Fruit fly (Drosophila melanogaster): Measurements from ENCODE around the gene beta-PheRS.
A peak's percentile ranks its signal among the peaks of the same experiment; 100 is the strongest.

beta-PheRS gene

DNA sequence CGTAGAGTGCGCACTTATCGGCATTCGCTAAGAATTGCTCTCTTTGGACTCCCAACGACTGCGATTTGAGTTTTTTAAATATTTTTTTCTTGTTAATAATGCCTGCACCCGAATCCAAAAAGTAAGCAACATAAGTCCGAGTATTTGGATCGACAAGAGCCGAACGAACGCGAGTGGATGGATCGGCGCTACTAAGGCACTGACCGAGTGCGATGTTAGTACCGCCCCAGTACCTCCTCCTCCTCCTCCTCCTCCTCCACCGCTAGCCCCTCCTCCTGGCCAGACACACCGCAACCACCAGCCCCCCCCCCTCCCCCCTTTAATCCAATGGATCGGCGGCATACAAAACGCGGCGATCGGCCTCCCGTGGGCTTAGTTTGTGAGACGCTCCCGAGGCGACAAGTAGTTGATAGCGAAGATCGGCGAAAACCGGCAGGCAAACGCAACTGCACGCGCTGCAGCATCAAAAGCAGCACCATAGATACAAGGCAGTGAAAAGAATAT lies 31.2 kb upstream of the beta-PheRS start, which contains the start of gene CG6356 (continued):
- TF ChIP-seq Ptx1 (GFP tag; IDR thresholded peaks at IDR 0.05) = 0 out of 2 replicates have a peak, but pooled peaks have one; percentile 9
- no peak for TF ChIP-seq Hey (tag; optimal IDR thresholded peaks at IDR 0.05)
- TF ChIP-seq CG9215 (GFP tag; IDR thresholded peaks at IDR 0.05) = no peak
- TF ChIP-seq gce (GFP tag; IDR thresholded peaks at IDR 0.05) = no peak
- no peak for TF ChIP-seq Atf3 (GFP tag; optimal IDR thresholded peaks at IDR 0.05)
- peak; percentile 12 for TF ChIP-seq CG34376 (GFP tag; optimal IDR thresholded peaks at IDR 0.05)
- TF ChIP-seq Optix (GFP tag; IDR thresholded peaks at IDR 0.05) = no peak
- peak; percentile 12 for TF ChIP-seq CG6254 (GFP tag; optimal IDR thresholded peaks at IDR 0.05)
- TF ChIP-seq caup (GFP tag; optimal IDR thresholded peaks at IDR 0.05; ENCODE audit: severe bottlenecking) = no peak
- TF ChIP-seq Fer1 (GFP tag; optimal IDR thresholded peaks at IDR 0.05) = no peak
- no peak for TF ChIP-seq CG9876 (GFP tag; optimal IDR thresholded peaks at IDR 0.05)
- no peak for TF ChIP-seq CG6689 (GFP tag; IDR thresholded peaks at IDR 0.05)
- 0 out of 2 replicates have a peak, but pooled peaks have one; percentile 11 for TF ChIP-seq CG16779 (GFP tag; IDR thresholded peaks at IDR 0.05)
- TF ChIP-seq HmgZ (tag; optimal IDR thresholded peaks at IDR 0.05) = no peak
- TF ChIP-seq ase (GFP tag; IDR thresholded peaks at IDR 0.05) = no peak
- no peak for TF ChIP-seq CG14667 (GFP tag; IDR thresholded peaks at IDR 0.05)
- TF ChIP-seq CG11247 (GFP tag; IDR thresholded peaks at IDR 0.05) = no peak
- no peak for TF ChIP-seq CG10209 (GFP tag; optimal IDR thresholded peaks at IDR 0.05)
- TF ChIP-seq CG6175 (GFP tag; IDR thresholded peaks at IDR 0.05) = 0 out of 3 replicates have a peak, but pooled peaks have one; percentile 23
- no peak for TF ChIP-seq pfk (GFP tag; optimal IDR thresholded peaks at IDR 0.05)
- TF ChIP-seq CG10147 (GFP tag; optimal IDR thresholded peaks at IDR 0.05) = no peak
- TF ChIP-seq CG3407 (GFP tag; optimal IDR thresholded peaks at IDR 0.05) = no peak
- TF ChIP-seq Gug (GFP tag; IDR thresholded peaks at IDR 0.05) = no peak
- TF ChIP-seq Blimp-1 (GFP tag; optimal IDR thresholded peaks at IDR 0.05) = no peak
- TF ChIP-seq Jarid2 (GFP tag; optimal IDR thresholded peaks at IDR 0.05) = peak; percentile 57
- peak; percentile 44 for TF ChIP-seq CG11504 (tag; optimal IDR thresholded peaks at IDR 0.05)
- TF ChIP-seq fd96Cb (tag; optimal IDR thresholded peaks at IDR 0.05) = no peak
- TF ChIP-seq CG8944 (GFP tag; optimal IDR thresholded peaks at IDR 0.05) = no peak
- TF ChIP-seq CG6272 (GFP tag; IDR thresholded peaks at IDR 0.05) = no peak
- no peak for TF ChIP-seq CG17829 (tag; optimal IDR thresholded peaks at IDR 0.05)
- TF ChIP-seq CG15011 (GFP tag; optimal IDR thresholded peaks at IDR 0.05) = no peak
- no peak for TF ChIP-seq toy (GFP tag; IDR thresholded peaks at IDR 0.05)
- TF ChIP-seq pb (GFP tag; optimal IDR thresholded peaks at IDR 0.05) = no peak
- peak; percentile 5 for TF ChIP-seq CG18599 (GFP tag; optimal IDR thresholded peaks at IDR 0.05)
- no peak for TF ChIP-seq bigmax (GFP tag; optimal IDR thresholded peaks at IDR 0.05)
- TF ChIP-seq row (GFP tag; IDR thresholded peaks at IDR 0.05) = no peak
- peak; percentile 96 for TF ChIP-seq Deaf1 (tag; optimal IDR thresholded peaks at IDR 0.05)
- no peak for TF ChIP-seq tap (tag; optimal IDR thresholded peaks at IDR 0.05)
- no peak for TF ChIP-seq D19A (tag; optimal IDR thresholded peaks at IDR 0.05)
- TF ChIP-seq vfl (GFP tag; optimal IDR thresholded peaks at IDR 0.05) = no peak
- no peak for TF ChIP-seq CG10366 (GFP tag; IDR thresholded peaks at IDR 0.05)
- no peak for TF ChIP-seq CG30403 (GFP tag; optimal IDR thresholded peaks at IDR 0.05)
- peak; percentile 9; the same call in 1 of the 2 replicates for TF ChIP-seq lmd (GFP tag; IDR thresholded peaks at IDR 0.05)
- TF ChIP-seq Rfx (GFP tag; IDR thresholded peaks at IDR 0.05) = peak; percentile 37
- TF ChIP-seq HLHmδ (GFP tag; optimal IDR thresholded peaks at IDR 0.05) = peak; percentile 35
- TF ChIP-seq tin (GFP tag; optimal IDR thresholded peaks at IDR 0.05) = no peak
- TF ChIP-seq CG31224 (GFP tag; IDR thresholded peaks at IDR 0.05) = no peak
- TF ChIP-seq kah (GFP tag; optimal IDR thresholded peaks at IDR 0.05) = peak; percentile 81
- TF ChIP-seq peb (GFP tag; IDR thresholded peaks at IDR 0.05) = no peak
- TF ChIP-seq dati (GFP tag; IDR thresholded peaks at IDR 0.05) = no peak
- no peak for TF ChIP-seq ind (GFP tag; optimal IDR thresholded peaks at IDR 0.05)
- no peak for TF ChIP-seq tup (GFP tag; optimal IDR thresholded peaks at IDR 0.05)

All from whole organism, embryonic.